Worm (Caenorhabditis elegans): ENCODE data around the gene T23F11.4.

ce11 chrIII:4705207-4705606, 40.0 kb upstream of the T23F11.4 start, which contains the start of gene pgap-2:
- no peak for TF ChIP-seq K02D7.2 (tag; optimal IDR thresholded peaks at IDR 0.05)
- no peak for TF ChIP-seq ceh-24 (tag; optimal IDR thresholded peaks at IDR 0.05)
- TF ChIP-seq ceh-2 (tag; optimal IDR thresholded peaks at IDR 0.05), result no peak
- TF ChIP-seq npax-4 (tag; optimal IDR thresholded peaks at IDR 0.05), result no peak
- TF ChIP-seq pag-3 (tag; optimal IDR thresholded peaks at IDR 0.05; ENCODE audit: borderline replicate concordance), result no peak
- no peak for TF ChIP-seq elt-4 (tag; optimal IDR thresholded peaks at IDR 0.05)

Measured in whole organism, late embryonic.